Fruit fly (Drosophila melanogaster): ENCODE data around the gene CG9372.

Gene CG9372

DNA sequence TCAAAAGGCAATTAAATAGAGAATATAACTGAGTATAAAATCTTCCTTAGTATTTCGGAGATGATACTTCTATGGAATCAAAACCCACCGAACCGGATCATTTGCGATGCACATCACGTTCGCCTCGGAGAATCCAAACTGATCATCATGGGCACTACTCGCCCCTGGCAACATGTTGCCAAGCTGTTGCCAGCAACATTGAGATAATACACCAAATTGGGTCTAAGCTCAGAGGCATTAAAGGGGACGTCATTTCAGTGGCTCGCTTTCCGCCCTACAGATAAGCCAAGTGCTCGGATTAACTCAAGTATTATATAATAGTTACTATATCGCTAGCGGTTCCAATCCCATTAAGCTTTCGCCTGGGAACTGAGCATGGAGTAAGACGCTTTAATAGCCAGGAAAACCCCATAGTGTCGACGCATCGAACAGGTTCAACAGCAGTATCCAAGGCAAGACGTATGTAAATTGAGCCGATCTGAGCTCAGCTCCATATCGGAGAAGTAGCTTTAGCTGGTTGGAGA lies at the start of gene CG9372, which contains the start of gene lush:
Gene CG9372, plus strand, starts transcription at position 235 of the 524 bp plus-strand sequence.
Gene lush, minus strand, starts transcription at position 117 of the 524 bp plus-strand sequence.
- TF ChIP-seq noc (tag; optimal IDR thresholded peaks at IDR 0.05) = no peak

DNA sequence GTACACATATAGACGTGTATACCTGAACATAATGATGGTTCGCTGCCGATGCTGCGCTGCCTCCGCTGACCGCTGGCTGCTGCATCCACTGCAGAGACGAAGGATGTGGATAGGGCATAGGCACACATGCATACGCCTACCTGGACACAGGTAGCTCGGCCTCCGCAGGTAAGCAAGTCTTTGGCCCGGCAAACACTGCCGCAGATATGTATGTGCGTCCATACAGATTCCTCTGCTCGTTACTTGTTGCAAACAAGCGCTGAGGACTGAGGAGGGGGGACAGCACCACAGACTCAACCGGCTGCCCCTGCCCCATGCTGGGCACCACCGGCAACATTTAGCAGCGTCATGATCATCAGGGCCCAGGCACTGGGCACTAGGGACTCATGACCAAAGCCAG lies 49.3 kb upstream of the CG9372 start:
- no peak for TF ChIP-seq noc (tag; optimal IDR thresholded peaks at IDR 0.05)

DNA sequence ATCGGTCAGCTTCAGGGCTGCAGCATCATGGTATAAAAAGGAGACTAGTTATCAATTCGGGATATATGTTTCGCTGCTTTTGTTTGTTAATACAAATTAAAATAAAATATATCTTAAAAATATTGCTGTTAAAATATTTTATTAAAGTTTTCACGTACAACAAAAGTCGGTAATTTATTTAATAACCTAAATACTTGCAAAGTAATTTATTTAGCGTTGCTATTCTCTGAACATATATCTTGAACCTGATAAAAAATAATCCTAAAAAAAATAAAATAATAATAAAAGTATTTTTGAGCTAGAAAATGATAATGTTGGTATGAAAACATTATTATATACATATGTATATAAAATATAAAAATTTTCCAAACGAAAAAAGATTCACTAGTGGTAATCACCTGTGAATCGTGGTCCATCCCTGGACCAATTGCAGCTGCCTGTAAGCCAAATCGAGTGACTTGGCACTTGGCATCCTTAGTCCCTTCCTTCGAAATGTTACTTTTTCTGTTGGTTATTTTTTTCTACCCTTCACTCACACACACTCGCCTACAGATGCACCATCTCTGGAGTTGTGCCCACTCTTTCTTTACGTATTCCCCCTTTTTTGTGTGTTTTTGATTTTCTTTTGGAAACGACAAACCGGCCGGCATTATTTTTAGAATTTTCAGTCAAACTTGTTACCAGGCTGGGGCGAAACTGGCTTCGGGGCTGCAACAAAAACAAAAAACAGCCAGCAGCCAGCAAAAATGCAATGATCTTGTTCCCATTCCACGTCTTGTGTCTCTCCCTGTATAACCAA lies 48.6 kb upstream of the CG9372 start:
- no peak for TF ChIP-seq noc (tag; optimal IDR thresholded peaks at IDR 0.05)

DNA sequence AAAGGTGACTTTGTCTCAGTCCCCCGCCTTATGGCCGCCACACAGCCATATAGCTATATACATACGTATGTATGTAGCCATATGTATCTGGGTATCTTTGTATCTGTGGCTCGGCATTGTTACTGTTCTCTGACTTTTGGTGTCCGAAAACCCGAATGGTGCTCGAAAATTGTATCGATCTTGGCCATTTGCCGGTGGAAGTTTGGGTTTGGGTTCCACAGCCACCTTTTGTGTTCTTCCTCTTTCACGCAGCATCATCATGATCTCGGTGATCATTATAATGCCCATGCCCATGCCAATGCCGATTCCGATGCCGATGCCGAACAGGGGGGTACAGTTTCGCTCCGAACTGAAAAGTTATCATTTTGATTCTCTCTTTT lies 48.0 kb upstream of the CG9372 start:
- TF ChIP-seq noc (tag; optimal IDR thresholded peaks at IDR 0.05) = no peak

DNA sequence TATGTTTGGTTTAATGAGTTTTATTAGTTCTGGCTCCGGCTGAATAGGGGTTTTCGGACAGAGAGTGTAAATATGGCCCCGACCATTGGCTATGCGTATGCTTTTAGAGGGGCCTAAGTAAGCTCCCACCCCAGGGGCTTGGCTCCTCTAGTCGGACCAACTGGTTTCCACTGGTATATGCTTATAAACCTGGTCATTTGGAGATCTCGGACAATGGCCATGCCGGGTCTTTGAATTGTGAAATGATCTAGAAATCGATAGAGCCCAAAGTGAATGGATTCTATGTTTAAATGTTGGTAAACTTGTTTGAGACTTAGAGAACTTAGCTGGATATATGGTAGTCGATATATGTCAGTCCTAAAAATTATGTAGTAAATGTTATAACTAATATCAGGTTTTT lies 47.3 kb upstream of the CG9372 start:
- no peak for TF ChIP-seq noc (tag; optimal IDR thresholded peaks at IDR 0.05)

DNA sequence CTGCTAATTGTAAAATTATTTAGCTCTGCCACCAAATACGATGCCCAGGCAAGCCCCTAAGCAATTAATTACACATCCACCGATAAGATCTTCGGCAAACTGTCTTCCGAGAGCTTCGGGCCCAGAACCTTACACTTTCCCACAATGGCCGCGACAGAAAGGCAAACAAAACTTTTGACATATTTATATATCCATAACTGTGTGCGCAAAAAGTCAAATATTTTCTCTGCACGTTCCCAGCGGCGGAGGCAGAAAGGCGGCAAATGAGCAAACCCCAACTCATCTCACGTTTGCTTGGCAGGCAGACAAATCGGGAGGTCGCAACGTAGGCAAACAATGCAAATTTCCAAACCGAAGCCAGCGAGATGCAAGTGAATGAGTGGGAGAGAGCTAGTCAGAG lies 46.8 kb upstream of the CG9372 start:
- TF ChIP-seq noc (tag; optimal IDR thresholded peaks at IDR 0.05) = no peak

DNA sequence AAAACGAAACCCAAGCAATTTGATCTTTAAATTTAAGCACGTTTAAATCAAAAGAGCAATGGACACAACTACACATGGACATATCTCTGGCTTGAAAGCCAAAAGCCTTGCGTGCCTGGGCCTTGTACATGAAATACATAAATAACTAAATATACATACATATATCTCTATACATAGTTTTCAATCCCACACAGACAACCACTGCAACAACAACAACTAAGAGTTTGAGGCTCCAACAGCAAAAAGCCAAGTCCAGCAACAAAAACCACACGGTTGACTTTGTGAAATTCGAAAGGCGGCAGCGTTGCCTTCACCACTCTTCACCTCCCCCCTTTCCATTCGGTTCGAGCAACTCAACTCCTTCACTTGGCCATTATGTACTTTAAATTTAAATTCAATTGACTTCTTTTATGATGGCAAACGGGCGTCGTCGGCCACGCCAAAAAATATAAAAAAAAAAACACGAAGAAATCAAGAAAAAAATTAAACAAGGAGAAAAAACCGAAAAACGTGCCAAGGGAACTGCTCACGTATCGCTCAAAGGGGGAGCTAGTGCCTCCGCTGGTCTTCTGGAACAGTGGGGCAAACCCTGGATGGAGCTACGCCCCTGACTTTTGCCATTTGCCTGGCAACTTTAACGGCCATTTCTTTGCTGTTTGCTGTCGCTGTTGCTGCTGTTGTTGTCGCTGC lies 45.9 kb upstream of the CG9372 start:
- no peak for TF ChIP-seq noc (tag; optimal IDR thresholded peaks at IDR 0.05)

DNA sequence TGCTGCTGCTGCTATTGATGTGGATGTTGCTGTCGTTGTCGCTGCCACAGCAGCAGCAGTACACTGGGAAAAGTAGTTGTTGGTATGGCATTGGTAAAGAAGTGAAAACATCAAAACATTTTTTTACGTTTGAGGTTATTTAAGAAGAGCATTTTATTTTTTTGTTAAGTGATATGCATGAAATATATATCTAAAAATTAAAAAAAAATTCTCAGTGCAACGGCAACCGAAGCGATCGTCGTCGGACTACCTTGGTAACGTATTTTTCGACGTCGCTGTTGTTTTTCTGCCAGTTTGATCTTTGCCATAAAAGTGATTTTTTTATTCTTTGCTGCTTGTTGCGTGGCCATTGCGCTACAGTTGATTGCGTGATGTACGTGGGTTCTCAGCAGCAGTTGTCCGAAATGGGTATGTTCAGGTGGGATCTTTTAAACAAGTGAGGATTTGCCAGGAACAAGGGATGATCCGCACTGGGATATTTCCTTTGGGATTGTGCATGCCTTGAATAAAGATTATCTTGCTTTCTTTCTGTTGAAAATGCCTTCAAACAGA lies 45.2 kb upstream of the CG9372 start:
- TF ChIP-seq noc (tag; optimal IDR thresholded peaks at IDR 0.05) = peak; percentile 95

DNA sequence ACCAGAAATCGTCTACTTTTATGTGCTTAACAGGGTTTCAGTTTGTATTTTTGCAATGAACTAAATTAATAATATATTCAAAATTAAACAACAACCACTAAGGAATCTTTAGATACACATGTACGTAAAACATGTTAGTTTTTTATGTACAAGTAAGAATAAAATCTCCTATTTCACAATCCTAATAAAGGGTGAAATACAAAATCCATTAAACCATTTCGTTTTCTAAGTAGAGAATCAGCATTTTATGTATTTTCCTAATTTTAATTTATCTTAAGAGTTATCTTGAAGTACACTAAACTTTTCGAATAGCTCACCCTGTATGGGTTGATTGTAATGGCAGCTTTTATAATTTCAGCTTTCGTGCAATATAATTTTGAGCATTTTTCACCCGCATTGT lies 44.3 kb upstream of the CG9372 start:
- TF ChIP-seq noc (tag; optimal IDR thresholded peaks at IDR 0.05) = peak; percentile 96

DNA sequence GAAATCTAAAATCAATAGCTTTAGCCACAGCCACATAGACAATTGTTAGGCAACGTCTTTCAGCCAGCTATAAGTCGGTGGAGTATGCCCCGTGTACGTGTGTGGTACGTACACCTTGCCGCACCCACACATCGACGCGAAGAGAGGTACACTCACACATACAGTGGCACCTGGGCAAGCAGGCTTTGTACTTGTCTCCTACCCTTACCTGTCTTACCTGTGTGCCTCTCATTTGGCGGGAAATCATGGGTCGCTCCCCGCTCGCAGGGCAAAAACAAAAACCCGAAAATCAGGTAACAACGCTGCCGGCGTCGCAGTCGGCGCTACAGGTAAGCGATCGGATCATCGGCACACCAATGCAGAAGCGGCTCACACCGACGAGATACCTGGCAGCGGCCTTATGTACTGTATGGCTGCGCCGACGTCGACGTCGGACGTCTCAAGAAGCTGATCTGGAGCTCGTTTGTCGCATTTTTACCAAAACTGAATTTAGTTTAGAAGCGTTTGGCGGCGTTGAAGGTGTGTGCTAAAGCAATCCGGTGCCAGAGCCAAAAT lies 43.8 kb upstream of the CG9372 start:
- no peak for TF ChIP-seq noc (tag; optimal IDR thresholded peaks at IDR 0.05)

DNA sequence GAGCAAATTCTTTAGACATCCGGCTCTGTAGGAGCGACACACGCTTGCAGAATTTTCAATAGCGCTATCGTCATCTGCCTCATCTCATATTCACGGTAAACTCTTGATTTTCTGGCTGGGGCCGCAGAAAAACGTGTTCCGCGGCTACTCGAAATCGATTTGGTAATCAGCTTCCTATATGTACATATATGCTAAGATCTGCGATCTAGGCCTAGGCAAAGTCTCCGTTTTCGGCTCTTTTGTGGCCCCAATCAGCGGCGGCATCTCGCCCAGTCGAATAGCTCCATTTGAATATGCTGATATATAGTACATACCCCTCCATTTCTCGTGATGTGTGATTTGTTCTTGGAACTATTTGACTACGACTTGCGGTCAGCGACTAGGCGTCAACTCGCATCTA lies 43.0 kb upstream of the CG9372 start:
- no peak for TF ChIP-seq noc (tag; optimal IDR thresholded peaks at IDR 0.05)

DNA sequence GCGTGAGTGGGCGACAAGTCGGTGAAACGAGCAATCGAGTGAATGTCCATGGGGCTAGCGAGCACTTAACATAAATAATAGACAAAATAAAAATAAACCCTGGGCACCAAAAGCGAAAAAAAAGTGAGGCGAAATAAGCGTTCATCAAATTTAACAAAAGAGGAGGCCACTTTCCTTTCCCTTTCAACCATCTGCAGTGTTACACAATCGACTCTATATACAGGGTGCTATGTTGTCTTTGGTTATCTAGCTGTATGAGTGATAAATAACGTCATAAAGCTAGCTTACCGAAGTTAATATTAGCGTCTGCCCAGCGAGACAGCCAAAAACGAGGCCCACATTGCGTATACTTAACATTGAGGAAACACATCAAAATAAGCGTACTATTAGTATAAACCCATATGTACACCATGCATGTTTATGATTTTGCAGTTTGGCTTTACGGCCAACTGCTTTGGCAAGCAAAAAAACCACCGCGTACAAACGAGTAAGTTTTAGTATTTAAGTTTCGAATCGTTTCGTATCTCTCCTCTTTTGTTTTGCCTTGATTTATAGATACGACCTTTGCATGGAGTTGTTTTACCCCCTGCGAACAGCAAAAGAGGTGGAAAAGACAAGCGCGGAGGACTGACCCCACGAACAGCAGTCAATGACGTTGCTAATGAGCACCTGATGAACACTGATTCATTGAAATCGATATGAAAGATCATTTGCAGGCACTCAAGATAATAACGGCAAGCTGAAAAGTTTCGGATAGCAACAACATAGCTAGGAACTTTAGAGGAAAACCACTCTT lies 40.9 kb upstream of the CG9372 start:
- no peak for TF ChIP-seq noc (tag; optimal IDR thresholded peaks at IDR 0.05)

DNA sequence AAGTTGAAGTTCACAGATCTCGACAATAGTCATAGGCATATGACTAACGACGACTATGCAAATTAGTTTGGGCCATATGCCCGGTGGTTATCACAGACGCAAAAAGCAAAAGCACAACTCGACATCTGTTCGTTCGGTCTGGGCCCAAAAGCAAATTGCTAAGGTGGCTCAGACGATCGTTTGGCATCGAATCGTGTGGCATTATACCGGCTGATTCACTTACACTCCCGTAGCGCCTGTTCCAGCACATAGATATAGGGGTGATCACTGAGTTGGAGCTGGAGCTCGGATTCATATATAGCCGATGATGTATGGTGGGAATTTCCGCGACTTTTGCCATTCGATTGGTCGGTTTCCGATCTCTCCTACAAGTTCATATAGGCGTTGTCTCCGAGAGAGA lies 39.9 kb upstream of the CG9372 start:
- TF ChIP-seq noc (tag; optimal IDR thresholded peaks at IDR 0.05) = no peak

DNA sequence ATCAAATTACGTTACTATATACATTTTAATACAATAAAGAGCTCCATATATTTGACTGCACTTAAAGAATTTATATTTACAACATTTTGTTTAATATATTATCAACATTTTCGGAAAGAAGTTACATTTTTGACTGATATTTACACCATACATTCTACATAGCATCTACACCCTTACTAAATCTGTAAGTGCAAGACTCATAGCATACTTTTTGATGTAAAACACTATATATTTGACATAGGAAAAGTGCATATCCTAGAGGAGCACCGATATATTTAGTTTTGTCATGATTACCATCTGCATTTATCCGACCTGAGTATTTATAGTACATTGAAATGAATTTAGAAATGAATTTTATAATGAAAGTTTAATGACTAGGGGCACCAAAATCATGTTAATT lies 37.0 kb upstream of the CG9372 start:
- no peak for TF ChIP-seq noc (tag; optimal IDR thresholded peaks at IDR 0.05)

DNA sequence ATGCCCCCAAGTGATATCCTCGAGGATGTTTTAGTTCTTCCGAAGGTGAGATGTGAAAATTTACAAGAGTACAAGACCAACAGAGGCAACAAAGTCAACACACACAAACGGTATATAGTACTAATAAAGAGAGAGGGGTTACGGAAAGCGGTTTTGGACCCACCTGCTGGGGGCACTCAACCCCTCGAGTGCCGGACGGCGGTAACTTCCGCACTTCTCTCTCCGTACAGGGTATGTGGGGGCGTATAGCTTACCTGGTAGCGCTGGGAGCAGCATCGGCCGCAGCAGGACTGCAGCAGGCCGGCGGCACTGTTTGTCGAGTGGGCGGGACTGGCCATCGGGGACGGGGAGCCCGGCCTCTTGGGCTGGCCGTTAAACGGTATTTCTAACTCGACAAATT lies 36.6 kb upstream of the CG9372 start:
- no peak for TF ChIP-seq noc (tag; optimal IDR thresholded peaks at IDR 0.05)

DNA sequence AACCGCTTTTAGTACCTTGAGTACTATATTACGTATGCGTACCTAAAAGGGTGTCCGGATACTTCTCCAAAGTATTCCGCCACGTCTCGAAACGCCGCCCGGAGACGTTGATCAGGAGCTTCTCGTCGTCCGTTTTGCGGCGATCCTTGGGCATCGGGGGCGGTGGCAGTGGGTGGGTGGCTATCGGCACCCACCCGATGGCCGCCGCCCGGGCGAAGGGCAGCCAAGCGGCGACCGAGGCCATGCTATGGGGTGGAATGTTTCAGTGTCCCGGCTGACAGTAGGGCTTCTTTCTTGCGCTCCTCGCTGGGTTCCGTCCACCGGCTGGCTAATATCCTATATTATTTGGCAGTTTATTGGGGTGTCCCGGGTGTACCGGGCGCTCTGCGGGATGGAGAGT lies 31.6 kb upstream of the CG9372 start:
- no peak for TF ChIP-seq noc (tag; optimal IDR thresholded peaks at IDR 0.05)

Data from whole organism, larva.